Worm (Caenorhabditis elegans) whole organism, L4 larva: ENCODE results near the gene F47D12.9.

Source experiments
- F10B5.3 ChIP-seq: sonication (generic microtip); optimal IDR thresholded peaks from 2 replicates; lab custom pipeline; 2016; ENCODE audit warnings: mild to moderate bottlenecking, missing genetic modification characterization, missing compliant biosample characterization
- F37D6.2 ChIP-seq: sonication (generic microtip); optimal IDR thresholded peaks from 2 replicates; lab custom pipeline; 2016; ENCODE audit warnings: mild to moderate bottlenecking, missing genetic modification characterization, missing compliant biosample characterization
- aha-1 ChIP-seq: fragments of 150-350 bp; peaks from one replicate; lab custom pipeline; 2014; ENCODE audit warnings: missing biosample characterization, missing genetic modification characterization
- aly-2 ChIP-seq: sonication (generic microtip); optimal IDR thresholded peaks from 2 replicates; lab custom pipeline; 2018; ENCODE audit warnings: missing biosample characterization, missing genetic modification characterization
- ama-1 ChIP-seq: fragments of 150-350 bp; optimal IDR thresholded peaks from 2 replicates; lab custom pipeline; 2014; ENCODE audit warnings: inconsistent platforms, mixed read lengths
- arid-1 ChIP-seq: fragments of 200-800 bp; sonication (Bioruptor generic); conservative IDR thresholded peaks from 2 replicates; pipeline ENCODE4 v1.3.6; 2022; ENCODE audit warnings: missing genetic modification reagents, missing genetic modification characterization, missing compliant biosample characterization
- ceh-20 ChIP-seq: fragments of 200-800 bp; sonication (Bioruptor generic); IDR thresholded peaks from 2 replicates; pipeline ENCODE4 v1.3.6; 2022; ENCODE audit warnings: missing genetic modification reagents, missing genetic modification characterization, missing compliant biosample characterization
- daf-12 ChIP-seq: fragments of 150-350 bp; optimal IDR thresholded peaks from 2 replicates; lab custom pipeline; 2014; ENCODE audit warnings: missing biosample characterization, missing genetic modification reagents, missing genetic modification characterization
- daf-19 ChIP-seq: fragments of 200-800 bp; sonication (Bioruptor generic); conservative IDR thresholded peaks from 2 replicates; pipeline ENCODE4 v1.3.6; 2022; ENCODE audit warnings: missing genetic modification characterization, missing compliant biosample characterization
- dmd-6 ChIP-seq: fragments of 200-800 bp; sonication (Bioruptor generic); IDR thresholded peaks from 2 replicates; pipeline ENCODE4 v1.3.6; 2022; ENCODE audit warnings: missing genetic modification reagents, missing genetic modification characterization, missing compliant biosample characterization
- dmd-8 ChIP-seq: fragments of 200-800 bp; sonication (Bioruptor generic); IDR thresholded peaks from 2 replicates; pipeline ENCODE4 v1.3.6; 2022; ENCODE audit warnings: missing genetic modification characterization, missing compliant biosample characterization
- dpl-1 ChIP-seq: fragments of 150-350 bp; optimal IDR thresholded peaks from 2 replicates; lab custom pipeline; 2014; ENCODE audit warnings: missing biosample characterization, missing genetic modification reagents, missing genetic modification characterization
- duxl-1 ChIP-seq: sonication (generic microtip); optimal IDR thresholded peaks from 2 replicates; lab custom pipeline; 2016; ENCODE audit warnings: mild to moderate bottlenecking, missing genetic modification characterization, moderate library complexity, missing compliant biosample characterization; ENCODE audit not compliant: poor library complexity
- egl-43 ChIP-seq: fragments of 200-800 bp; sonication (Bioruptor generic); IDR thresholded peaks from 2 replicates; pipeline ENCODE4 v1.3.6; 2022; ENCODE audit warnings: missing genetic modification reagents, missing genetic modification characterization, missing compliant biosample characterization
- fkh-10 ChIP-seq: fragments of 150-350 bp; optimal IDR thresholded peaks from 2 replicates; lab custom pipeline; 2014; ENCODE audit warnings: missing biosample characterization, missing genetic modification reagents, missing genetic modification characterization
- hmg-1.1 ChIP-seq: fragments of 200-800 bp; sonication (Bioruptor generic); IDR thresholded peaks from 2 replicates; pipeline ENCODE4 v1.3.6; 2022; ENCODE audit warnings: missing genetic modification reagents, missing genetic modification characterization, missing compliant biosample characterization
- lin-15B ChIP-seq: fragments of 150-350 bp; sonication (generic microtip); optimal IDR thresholded peaks from 3 replicates; lab custom pipeline; 2014; ENCODE audit warnings: missing biosample characterization, missing genetic modification characterization
- lin-39 ChIP-seq: fragments of 150-350 bp; optimal IDR thresholded peaks from 2 replicates; lab custom pipeline; 2014; ENCODE audit warnings: missing biosample characterization, missing genetic modification reagents, missing genetic modification characterization
- nhr-10 ChIP-seq: fragments of 150-350 bp; optimal IDR thresholded peaks from 2 replicates; lab custom pipeline; 2014; ENCODE audit warnings: missing biosample characterization, missing genetic modification characterization
- nhr-25 ChIP-seq: sonication (generic microtip); optimal IDR thresholded peaks from 2 replicates; lab custom pipeline; 2017; ENCODE audit warnings: missing genetic modification characterization, mild to moderate bottlenecking, missing compliant biosample characterization, antibody characterized with exemption, moderate library complexity, borderline replicate concordance; ENCODE audit not compliant: insufficient read depth
- nhr-77 ChIP-seq: fragments of 150-350 bp; optimal IDR thresholded peaks from 2 replicates; lab custom pipeline; 2014; ENCODE audit warnings: missing biosample characterization, missing genetic modification characterization
- php-3 ChIP-seq: fragments of 200-800 bp; sonication (Bioruptor generic); IDR thresholded peaks from 2 replicates; pipeline ENCODE4 v1.3.6; 2022; ENCODE audit warnings: missing genetic modification reagents, missing genetic modification characterization, missing compliant biosample characterization
- pqm-1 ChIP-seq: sonication (generic microtip); optimal IDR thresholded peaks from 2 replicates; lab custom pipeline; 2017; ENCODE audit warnings: missing biosample characterization, missing genetic modification characterization
- saeg-2 ChIP-seq: fragments of 200-800 bp; sonication (Bioruptor generic); IDR thresholded peaks from 2 replicates; pipeline ENCODE4 v1.3.6; 2022; ENCODE audit warnings: missing genetic modification reagents, missing genetic modification characterization, missing compliant biosample characterization
- sdz-12 ChIP-seq: fragments of 200-800 bp; sonication (Bioruptor generic); optimal IDR thresholded peaks from 2 replicates; lab custom pipeline; 2018; ENCODE audit warnings: mild to moderate bottlenecking, missing genetic modification characterization, missing compliant biosample characterization
- set-16 ChIP-seq: fragments of 200-800 bp; sonication (Bioruptor generic); IDR thresholded peaks from 2 replicates; pipeline ENCODE4 v1.3.6; 2022; ENCODE audit warnings: missing genetic modification reagents, missing genetic modification characterization, missing compliant biosample characterization
- spr-1 ChIP-seq: sonication (generic microtip); optimal IDR thresholded peaks from 2 replicates; lab custom pipeline; 2016; ENCODE audit warnings: mild to moderate bottlenecking, missing genetic modification characterization, missing compliant biosample characterization
- spr-3 ChIP-seq: fragments of 200-800 bp; sonication (Bioruptor generic); optimal IDR thresholded peaks from 2 replicates; lab custom pipeline; 2018; ENCODE audit warnings: mild to moderate bottlenecking, missing genetic modification characterization, missing compliant biosample characterization
- unc-130 ChIP-seq: sonication (generic microtip); optimal IDR thresholded peaks from 2 replicates; lab custom pipeline; 2016; ENCODE audit warnings: missing genetic modification reagents, missing genetic modification characterization, missing compliant biosample characterization
- unc-62 ChIP-seq, 3 experiments: fragments of 150-350 bp in 1 of 3; sonication (generic microtip); optimal IDR thresholded peaks in 2 of 3; peaks in 1 of 3; 1 replicate in 1 of 3; 2 replicates in 2 of 3; lab custom pipeline; 2014 to 2017; ENCODE audit warnings: missing biosample characterization in 3 of 3, missing genetic modification characterization in 3 of 3, missing genetic modification reagents in 3 of 3, missing genotype in 1 of 3
- ztf-11 ChIP-seq: fragments of 150-350 bp; optimal IDR thresholded peaks from 2 replicates; lab custom pipeline; 2014; ENCODE audit warnings: missing biosample characterization, missing genetic modification characterization
- ztf-7 ChIP-seq: fragments of 150-350 bp; optimal IDR thresholded peaks from 2 replicates; lab custom pipeline; 2014; ENCODE audit warnings: missing biosample characterization, missing genetic modification characterization

F47D12.9 gene

DNA sequence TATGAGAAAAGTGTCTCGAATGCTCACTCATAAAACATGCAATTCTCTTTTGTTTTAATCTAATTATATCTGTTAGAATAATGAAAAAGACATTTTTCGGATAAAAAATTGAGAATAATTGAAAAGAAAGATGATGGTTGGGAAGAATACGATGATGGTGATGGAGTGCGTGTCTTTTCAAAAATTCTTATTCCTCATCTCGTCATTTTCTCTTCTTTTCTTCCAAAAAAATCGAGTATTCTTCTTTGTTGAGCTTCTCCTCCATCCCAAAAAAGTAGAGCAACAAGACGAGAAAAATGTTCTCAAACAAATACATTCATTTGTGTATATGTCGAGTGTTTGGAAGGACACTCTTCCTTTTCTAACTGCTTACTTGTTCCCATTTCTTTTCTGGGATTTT is 5.6 kb downstream of the F47D12.9 start:
- peak in 1 of 2 experiments; percentile 91 for TF ChIP-seq unc-62 (GFP tag; optimal IDR thresholded peaks at IDR 0.05 in 1 of 2; lab: Kevin White, UChicago)
- TF ChIP-seq unc-62 (tag; optimal IDR thresholded peaks at IDR 0.05; lab: Kevin White, UChicago): no peak
- no peak for TF ChIP-seq dmd-8
- TF ChIP-seq fkh-10 (GFP tag; lab: Kevin White, UChicago): peak; percentile 20

- no peak for TF ChIP-seq F37D6.2 (tag; lab: Kevin White, UChicago)
- TF ChIP-seq spr-3 (GFP tag; lab: Kevin White, UChicago): no peak
- TF ChIP-seq daf-19 (GFP tag; lab: Robert Waterston, UW): no peak
- TF ChIP-seq ama-1 (lab: Kevin White, UChicago): no peak
- TF ChIP-seq aha-1 (tag; lab: Kevin White, UChicago): no peak
- peak in 1 of 2 experiments; percentile 97 for TF ChIP-seq unc-62 (GFP tag; optimal IDR thresholded peaks at IDR 0.05 in 1 of 2; lab: Kevin White, UChicago)
- no peak for TF ChIP-seq unc-62 (tag; optimal IDR thresholded peaks at IDR 0.05; lab: Kevin White, UChicago)
- no peak for TF ChIP-seq nhr-25 (tag; lab: Kevin White, UChicago)
- no peak for TF ChIP-seq ztf-7 (tag; lab: Kevin White, UChicago)
- TF ChIP-seq lin-15B (tag; lab: Kevin White, UChicago): no peak
- TF ChIP-seq nhr-10 (tag; lab: Kevin White, UChicago): no peak
- TF ChIP-seq saeg-2 (GFP tag; lab: Robert Waterston, UW): no peak
- no peak for TF ChIP-seq php-3 (GFP tag; lab: Robert Waterston, UW)
- TF ChIP-seq F10B5.3 (tag; lab: Kevin White, UChicago): no peak
- TF ChIP-seq ceh-20: 0 out of 2 replicates have a peak, but pooled peaks have one; percentile 15
- no peak for TF ChIP-seq duxl-1 (tag; lab: Kevin White, UChicago)
- TF ChIP-seq sdz-12 (GFP tag; lab: Kevin White, UChicago): no peak
Observed at ce11 chrIII:6295972-6296700, 7.0 kb downstream of the F47D12.9 start, which contains the start of gene F47D12.7. F47D12.7 (minus strand) TSS chrIII:6296022.

DNA sequence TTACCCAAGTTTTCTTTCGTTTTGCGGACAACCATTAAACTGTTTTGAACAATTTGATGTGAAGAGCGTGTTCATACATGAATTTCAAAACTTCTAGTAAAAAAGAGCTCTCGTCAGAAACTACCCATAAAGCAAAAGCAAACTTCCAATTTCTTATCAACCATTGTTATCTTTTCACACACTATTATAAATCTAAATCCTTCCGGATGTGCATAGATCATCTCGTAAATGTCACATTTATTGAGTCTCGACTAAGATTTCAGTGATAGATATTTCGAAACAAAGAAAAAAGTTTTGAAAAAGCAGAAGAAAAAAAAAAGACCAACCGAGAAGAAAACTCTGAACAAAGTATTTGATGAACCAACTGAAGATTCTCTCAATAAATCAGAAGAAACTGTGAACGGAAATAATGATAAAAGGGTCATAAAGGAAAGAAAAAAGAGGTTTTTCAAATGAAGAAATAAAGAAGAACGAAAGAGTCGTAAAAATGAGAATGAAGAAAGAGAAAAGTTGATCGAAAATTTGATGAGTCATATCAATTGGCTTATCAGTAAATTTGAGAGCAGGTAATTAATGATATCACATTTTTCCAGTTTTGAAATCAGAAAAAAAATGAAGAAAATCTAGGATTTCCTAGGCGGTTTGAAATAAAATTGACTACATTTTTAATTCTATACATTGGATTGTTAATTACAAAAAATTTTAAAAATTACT is 12.6 kb downstream of the F47D12.9 start:
- TF ChIP-seq egl-43 (GFP tag; lab: Robert Waterston, UW): no peak
- TF ChIP-seq nhr-77 (tag; lab: Kevin White, UChicago): peak; percentile 5
- no peak for TF ChIP-seq lin-39 (tag; lab: Kevin White, UChicago)
- TF ChIP-seq ztf-11 (tag; lab: Kevin White, UChicago): no peak
- peak; percentile 38; the same call in 1 of the 2 replicates for TF ChIP-seq ceh-20
- TF ChIP-seq pqm-1: peak; percentile 1
- no peak for TF ChIP-seq aly-2 (tag; lab: Kevin White, UChicago)
- peak; percentile 41; the same call in 1 of the 2 replicates for TF ChIP-seq php-3 (GFP tag; lab: Robert Waterston, UW)

DNA sequence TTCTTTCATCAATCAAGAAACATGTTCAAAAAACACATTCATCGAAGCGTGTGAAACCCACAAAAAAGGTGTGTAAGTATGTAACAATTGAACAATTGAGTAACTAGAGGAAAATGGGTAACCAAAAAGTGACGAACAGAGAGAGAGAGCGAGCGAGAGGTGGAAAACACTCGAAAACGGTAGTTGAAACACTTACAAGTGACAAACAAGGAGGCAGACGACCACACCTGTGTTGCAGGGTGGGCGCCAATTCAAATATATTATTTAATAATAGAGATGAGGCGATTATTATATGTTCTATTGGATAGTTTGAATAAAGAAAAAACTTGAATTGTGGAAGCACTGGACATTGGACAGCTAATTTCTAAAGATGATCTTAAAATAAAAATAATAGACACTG is 13.8 kb downstream of the F47D12.9 start:
- TF ChIP-seq dpl-1 (GFP tag; lab: Kevin White, UChicago) (peak; percentile 30), arid-1 (no peak), daf-12 (no peak)

ce11 chrIII:6287195-6287594 is 16.0 kb downstream of the F47D12.9 start, which contains the start of gene F47D12.6:
F47D12.6 (minus strand) TSS chrIII:6287295.
- no peak for TF ChIP-seq spr-1 (tag; lab: Kevin White, UChicago)

ce11 chrIII:6285890-6286289 is 17.3 kb downstream of the F47D12.9 start, which contains the start of gene gadr-3:
gadr-3 (minus strand) TSS chrIII:6285990.
- no peak for TF ChIP-seq daf-12
- no peak for TF ChIP-seq unc-130
- TF ChIP-seq dmd-6: no peak
- TF ChIP-seq set-16: no peak
- TF ChIP-seq hmg-1.1 (GFP tag; lab: Robert Waterston, UW): no peak
- no peak for TF ChIP-seq ztf-11 (tag; lab: Kevin White, UChicago)
- no peak for TF ChIP-seq fkh-10 (GFP tag; lab: Kevin White, UChicago)
- TF ChIP-seq unc-62 (GFP tag; optimal IDR thresholded peaks at IDR 0.05 in 1 of 2; lab: Kevin White, UChicago): peak in 1 of 2 experiments; percentile 46
- TF ChIP-seq unc-62 (tag; optimal IDR thresholded peaks at IDR 0.05; lab: Kevin White, UChicago): no peak
